Worm (Caenorhabditis elegans): Measurements from ENCODE around the gene cyn-17.

- TF ChIP-seq pha-2 (tag; optimal IDR thresholded peaks at IDR 0.05) (no peak), tbx-2 (tag; optimal IDR thresholded peaks at IDR 0.05) (no peak), pag-3 (tag; optimal IDR thresholded peaks at IDR 0.05; ENCODE audit: borderline replicate concordance) (no peak), pax-1 (tag; optimal IDR thresholded peaks at IDR 0.05) (no peak), sox-2 (GFP tag; IDR thresholded peaks at IDR 0.05) (no peak), fkh-10 (GFP tag; optimal IDR thresholded peaks at IDR 0.05) (no peak)
Measured at ce11 chrV:5836616-5836982, 37.1 kb downstream of the cyn-17 start, which contains the start of gene col-140.

All from whole organism, late embryonic.